Worm (Caenorhabditis elegans) whole organism, midembryonic: ENCODE measurements around the gene F09E10.1.

Experiments used
- T22C8.4 ChIP-seq: fragments of 200-800 bp; sonication (Bioruptor generic); IDR thresholded peaks from 2 replicates; pipeline ENCODE4 v1.3.6; 2022; ENCODE audit warnings: missing genetic modification characterization, missing compliant biosample characterization
- cog-1 ChIP-seq: sonication (generic microtip); optimal IDR thresholded peaks from 2 replicates; lab custom pipeline; 2016; ENCODE audit warnings: missing genetic modification characterization, missing compliant biosample characterization
- flt-1 ChIP-seq: fragments of 200-800 bp; sonication (Bioruptor generic); IDR thresholded peaks from 2 replicates; pipeline ENCODE4 v1.3.6; 2022; ENCODE audit warnings: missing genetic modification characterization, missing compliant biosample characterization
- klf-2 ChIP-seq: fragments of 200-800 bp; sonication (Bioruptor generic); conservative IDR thresholded peaks from 2 replicates; pipeline ENCODE4 v1.3.6; 2022; ENCODE audit warnings: missing genetic modification reagents, missing genetic modification characterization, missing compliant biosample characterization
- med-1 ChIP-seq: sonication (generic microtip); optimal IDR thresholded peaks from 2 replicates; lab custom pipeline; 2017; ENCODE audit warnings: missing genetic modification characterization, mild to moderate bottlenecking, missing compliant biosample characterization, antibody characterized with exemption, missing genetic modification reagents; ENCODE audit not compliant: insufficient read depth
- ref-1 ChIP-seq: fragments of 200-800 bp; sonication (Bioruptor generic); conservative IDR thresholded peaks from 2 replicates; pipeline ENCODE4 v1.3.6; 2022; ENCODE audit warnings: missing genetic modification reagents, missing genetic modification characterization, missing compliant biosample characterization
- tab-1 ChIP-seq: fragments of 200-800 bp; sonication (Bioruptor generic); IDR thresholded peaks from 2 replicates; pipeline ENCODE4 v1.3.6; 2022; ENCODE audit warnings: missing genetic modification characterization, missing compliant biosample characterization
- ztf-23 ChIP-seq: fragments of 200-800 bp; sonication (Bioruptor generic); IDR thresholded peaks from 2 replicates; pipeline ENCODE4 v1.3.6; 2022; ENCODE audit warnings: missing genetic modification reagents, missing genetic modification characterization, missing compliant biosample characterization
- ztf-29 ChIP-seq: fragments of 200-800 bp; sonication (Bioruptor generic); IDR thresholded peaks from 2 replicates; pipeline ENCODE4 v1.3.6; 2022; ENCODE audit warnings: missing genetic modification reagents, missing genetic modification characterization, missing compliant biosample characterization

The F09E10.1 gene

DNA sequence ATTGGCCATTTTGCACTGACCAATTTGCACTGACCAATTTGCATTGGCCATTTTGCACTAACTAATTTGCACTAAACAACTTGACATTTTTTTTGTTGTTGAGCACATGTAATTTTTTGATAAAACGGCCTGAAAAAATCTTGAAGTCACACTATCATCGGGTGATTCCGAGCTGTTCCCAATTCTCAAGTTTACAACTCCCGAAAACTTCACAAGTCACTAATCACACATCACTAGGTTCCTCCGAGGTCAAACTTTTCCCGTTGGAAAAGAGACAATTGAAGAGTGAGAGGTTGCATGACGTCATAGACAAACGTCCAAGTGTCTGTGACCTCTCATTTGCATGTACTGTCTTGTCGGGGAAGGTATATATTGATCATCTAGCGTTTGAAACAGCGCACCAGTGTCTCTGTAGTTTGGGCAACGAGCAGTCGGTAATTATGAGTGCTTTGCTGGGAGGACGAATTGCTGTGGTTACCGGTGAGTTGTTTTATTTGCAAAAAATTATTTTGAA, 16.4 kb upstream of the F09E10.1 start, which contains the start of the genes D1005.10 and dhs-25:
Gene D1005.10, minus strand, starts transcription at position 51 of the 514 bp plus-strand sequence.
Gene dhs-25, plus strand, starts transcription at position 398 of the 514 bp plus-strand sequence.
- no peak for TF ChIP-seq ztf-29 (GFP tag; lab: Robert Waterston, UW)
- TF ChIP-seq T22C8.4 (GFP tag; lab: Robert Waterston, UW), result peak; percentile 39; the same call in 1 of the 2 replicates

DNA sequence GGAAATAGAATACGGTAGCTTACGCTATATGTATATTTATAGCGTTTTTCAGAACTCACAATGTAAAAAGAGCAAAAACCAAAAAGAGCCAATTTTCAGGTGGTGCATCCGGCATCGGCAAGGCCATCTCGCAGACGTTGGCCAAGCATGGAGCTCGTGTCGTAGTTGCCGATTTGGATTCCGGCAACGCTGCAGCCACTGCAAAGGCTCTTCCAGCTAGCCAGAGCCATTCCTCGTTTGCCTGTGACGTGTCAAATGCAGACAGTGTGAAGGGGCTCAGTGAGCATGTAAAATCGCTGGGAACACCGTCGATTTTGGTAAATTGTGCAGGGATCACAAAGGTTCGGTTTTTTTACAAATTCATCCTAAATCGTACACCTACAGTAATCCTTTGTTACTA, 15.5 kb upstream of the F09E10.1 start:
- TF ChIP-seq cog-1 (tag; lab: Kevin White, UChicago) (no peak), T22C8.4 (GFP tag; lab: Robert Waterston, UW) (no peak), med-1 (no peak), flt-1 (GFP tag; lab: Robert Waterston, UW) (no peak), ztf-29 (GFP tag; lab: Robert Waterston, UW) (no peak), ref-1 (GFP tag; lab: Robert Waterston, UW) (no peak)

DNA sequence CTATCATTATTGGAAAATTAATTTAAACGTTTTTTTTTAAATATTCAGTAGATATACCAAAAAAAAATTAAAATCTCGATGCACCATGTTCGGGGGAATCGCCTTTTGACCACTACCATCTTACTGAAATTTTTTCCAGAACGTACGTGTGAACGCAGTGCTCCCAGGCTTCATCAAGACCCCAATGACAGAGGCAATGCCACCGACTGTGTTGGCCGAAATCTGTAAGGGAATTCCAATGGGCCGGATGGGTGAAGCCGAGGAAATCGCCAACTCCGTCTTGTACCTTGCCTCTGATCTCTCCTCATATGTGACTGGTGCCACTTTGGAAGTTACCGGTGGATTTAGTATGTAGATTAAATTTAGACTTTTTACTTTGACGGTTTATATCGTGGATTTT, 13.8 kb upstream of the F09E10.1 start:
- TF ChIP-seq med-1, result no peak
- TF ChIP-seq cog-1 (tag; lab: Kevin White, UChicago), result no peak
- no peak for TF ChIP-seq ztf-23
- no peak for TF ChIP-seq flt-1 (GFP tag; lab: Robert Waterston, UW)
- no peak for TF ChIP-seq T22C8.4 (GFP tag; lab: Robert Waterston, UW)
- TF ChIP-seq tab-1 (GFP tag; lab: Robert Waterston, UW), result no peak
- TF ChIP-seq klf-2, result no peak
- no peak for TF ChIP-seq ref-1 (GFP tag; lab: Robert Waterston, UW)
- TF ChIP-seq ztf-29 (GFP tag; lab: Robert Waterston, UW), result no peak

DNA sequence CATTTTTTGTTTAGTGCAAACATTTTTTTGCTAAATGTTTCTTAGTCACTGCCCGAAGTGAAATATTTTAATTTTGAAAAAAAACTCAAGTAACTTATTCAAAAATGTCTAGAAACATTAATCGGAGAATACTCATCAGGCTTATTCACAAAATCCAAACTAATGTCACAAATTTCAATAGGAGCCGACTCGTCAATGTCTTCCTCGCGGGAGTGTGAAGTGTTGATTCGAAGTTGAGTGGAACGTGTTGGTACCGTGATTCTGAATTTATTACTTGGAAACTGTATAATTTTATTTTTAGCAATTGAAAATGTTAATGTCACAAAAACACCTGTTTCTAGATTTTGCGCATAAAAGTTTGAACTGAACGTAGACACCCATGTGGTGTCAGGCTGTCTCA, 13.0 kb upstream of the F09E10.1 start:
- TF ChIP-seq cog-1 (tag; lab: Kevin White, UChicago) (no peak), ztf-29 (GFP tag; lab: Robert Waterston, UW) (no peak), ztf-23 (no peak), tab-1 (GFP tag; lab: Robert Waterston, UW) (no peak), klf-2 (no peak), ref-1 (GFP tag; lab: Robert Waterston, UW) (no peak), med-1 (no peak), T22C8.4 (GFP tag; lab: Robert Waterston, UW) (no peak), flt-1 (GFP tag; lab: Robert Waterston, UW) (no peak)

DNA sequence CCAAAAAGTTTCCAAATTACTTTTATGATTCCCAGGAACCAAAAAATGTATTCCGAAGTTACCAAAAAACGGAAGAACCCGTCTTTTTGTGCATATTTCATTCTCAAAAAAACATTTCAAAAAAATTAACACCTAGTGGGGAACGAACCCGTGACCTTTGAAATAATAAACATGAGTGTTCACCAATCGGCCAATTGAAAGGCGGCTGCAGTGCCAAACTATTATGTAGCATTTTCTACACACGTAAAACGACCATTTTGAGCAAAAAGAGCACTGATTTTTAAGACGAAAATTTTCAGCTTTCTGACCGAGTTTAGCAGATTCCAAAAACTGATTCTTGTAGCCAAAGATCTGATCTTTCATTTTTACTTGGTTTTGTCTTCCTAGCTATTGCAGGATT, 11.6 kb upstream of the F09E10.1 start:
- no peak for TF ChIP-seq ztf-23
- no peak for TF ChIP-seq klf-2
- no peak for TF ChIP-seq med-1
- no peak for TF ChIP-seq cog-1 (tag; lab: Kevin White, UChicago)
- no peak for TF ChIP-seq T22C8.4 (GFP tag; lab: Robert Waterston, UW)
- TF ChIP-seq ztf-29 (GFP tag; lab: Robert Waterston, UW), result no peak
- TF ChIP-seq ref-1 (GFP tag; lab: Robert Waterston, UW), result no peak
- no peak for TF ChIP-seq tab-1 (GFP tag; lab: Robert Waterston, UW)
- no peak for TF ChIP-seq flt-1 (GFP tag; lab: Robert Waterston, UW)

DNA sequence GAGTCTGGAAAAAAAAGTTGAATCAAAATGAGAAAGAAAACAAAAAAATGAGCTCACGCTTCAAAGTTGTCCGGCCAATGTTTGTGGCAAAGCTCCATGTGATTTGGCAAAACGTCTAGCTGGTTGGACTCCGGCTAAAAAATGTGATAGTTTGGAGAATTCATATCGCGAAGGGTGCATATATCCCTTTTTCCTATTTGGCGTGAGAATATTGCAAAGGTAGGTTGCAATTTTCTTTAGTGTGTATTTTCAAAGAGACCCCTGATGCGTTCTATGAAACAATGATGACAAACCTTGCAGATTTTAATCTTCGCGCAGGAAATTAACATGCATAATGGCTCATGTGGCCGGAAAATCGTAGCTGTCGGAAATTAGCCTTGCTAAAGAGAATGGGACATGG, 10.4 kb upstream of the F09E10.1 start:
- TF ChIP-seq med-1 (no peak), cog-1 (tag; lab: Kevin White, UChicago) (no peak), T22C8.4 (GFP tag; lab: Robert Waterston, UW) (no peak), ref-1 (GFP tag; lab: Robert Waterston, UW) (no peak), flt-1 (GFP tag; lab: Robert Waterston, UW) (no peak), ztf-29 (GFP tag; lab: Robert Waterston, UW) (no peak), ztf-23 (no peak), klf-2 (no peak), tab-1 (GFP tag; lab: Robert Waterston, UW) (no peak)

DNA sequence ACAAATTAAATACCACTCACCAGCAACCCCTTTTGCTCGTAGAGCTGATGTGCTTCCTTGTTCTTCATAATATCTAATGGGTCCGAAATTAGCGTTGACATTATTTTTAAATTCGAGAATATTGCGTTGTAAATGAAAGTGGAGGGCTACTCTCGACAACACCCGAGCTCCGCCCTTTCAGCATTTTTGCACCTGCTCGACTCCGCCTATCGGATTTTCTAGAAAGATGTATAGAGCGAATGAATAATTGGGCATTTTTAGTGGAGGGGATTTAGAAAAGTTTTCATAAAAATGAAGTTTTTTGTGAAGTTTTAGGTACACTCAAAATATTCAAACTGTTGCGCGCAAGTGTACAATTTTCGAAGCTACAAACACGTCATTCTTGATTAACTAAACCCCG, 8.3 kb upstream of the F09E10.1 start, which contains the start of gene F09E10.5:
Gene F09E10.5, minus strand, starts transcription at position 101 of the 400 bp plus-strand sequence.
- no peak for TF ChIP-seq ztf-29 (GFP tag; lab: Robert Waterston, UW)
- TF ChIP-seq T22C8.4 (GFP tag; lab: Robert Waterston, UW), result no peak
- TF ChIP-seq tab-1 (GFP tag; lab: Robert Waterston, UW), result no peak
- no peak for TF ChIP-seq med-1
- no peak for TF ChIP-seq cog-1 (tag; lab: Kevin White, UChicago)
- no peak for TF ChIP-seq klf-2
- no peak for TF ChIP-seq ztf-23
- no peak for TF ChIP-seq flt-1 (GFP tag; lab: Robert Waterston, UW)
- TF ChIP-seq ref-1 (GFP tag; lab: Robert Waterston, UW), result no peak

DNA sequence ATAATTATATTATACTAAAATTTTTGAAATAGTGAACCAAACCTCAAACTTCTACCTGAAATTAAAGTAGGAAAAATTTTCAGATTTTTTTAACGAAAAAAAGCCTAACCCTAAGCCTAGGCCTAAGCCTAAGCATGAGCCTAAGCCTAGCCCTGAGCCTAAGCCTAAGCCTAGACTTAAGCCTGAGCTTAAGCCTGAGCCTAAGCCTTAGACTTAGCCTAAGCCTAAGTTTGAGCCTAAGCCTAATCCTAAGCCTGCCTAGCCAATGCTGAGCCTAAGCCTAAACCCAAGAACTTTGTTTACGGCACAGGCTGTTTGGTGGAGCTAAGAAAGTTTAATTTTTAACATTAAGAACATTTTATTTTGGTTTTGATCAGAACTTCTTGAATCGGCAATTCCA, 6.6 kb upstream of the F09E10.1 start:
- no peak for TF ChIP-seq tab-1 (GFP tag; lab: Robert Waterston, UW)
- TF ChIP-seq T22C8.4 (GFP tag; lab: Robert Waterston, UW), result no peak
- TF ChIP-seq med-1, result no peak
- no peak for TF ChIP-seq flt-1 (GFP tag; lab: Robert Waterston, UW)
- no peak for TF ChIP-seq ref-1 (GFP tag; lab: Robert Waterston, UW)
- no peak for TF ChIP-seq cog-1 (tag; lab: Kevin White, UChicago)
- no peak for TF ChIP-seq ztf-23
- TF ChIP-seq ztf-29 (GFP tag; lab: Robert Waterston, UW), result no peak; the same call in 1 of the 2 replicates

DNA sequence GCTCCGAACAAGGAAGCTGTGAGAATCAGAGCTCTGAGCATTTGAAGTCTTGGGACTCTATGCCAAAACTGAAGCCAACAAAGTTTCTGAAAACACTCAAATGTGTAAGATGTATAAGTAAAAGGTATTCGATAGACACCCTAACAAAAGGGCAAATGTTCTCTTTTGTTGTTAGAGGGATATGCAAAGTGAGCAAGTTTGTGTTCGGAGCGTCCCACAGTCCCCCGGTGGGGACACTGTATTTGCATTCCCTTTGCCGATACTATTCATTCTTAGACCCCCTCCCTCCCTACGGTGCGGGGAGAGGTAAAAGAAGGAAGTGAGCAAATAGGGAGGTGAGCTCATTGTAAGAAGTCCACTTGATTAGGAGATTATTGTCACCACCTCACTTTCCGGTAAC, 5.0 kb upstream of the F09E10.1 start, which contains the start of gene F09E10.6:
Gene F09E10.6, minus strand, starts transcription at position 101 of the 400 bp plus-strand sequence.
- TF ChIP-seq tab-1 (GFP tag; lab: Robert Waterston, UW) (no peak), klf-2 (no peak), ztf-29 (GFP tag; lab: Robert Waterston, UW) (no peak), med-1 (no peak), ref-1 (GFP tag; lab: Robert Waterston, UW) (no peak), flt-1 (GFP tag; lab: Robert Waterston, UW) (no peak), ztf-23 (no peak), cog-1 (tag; lab: Kevin White, UChicago) (no peak)

DNA sequence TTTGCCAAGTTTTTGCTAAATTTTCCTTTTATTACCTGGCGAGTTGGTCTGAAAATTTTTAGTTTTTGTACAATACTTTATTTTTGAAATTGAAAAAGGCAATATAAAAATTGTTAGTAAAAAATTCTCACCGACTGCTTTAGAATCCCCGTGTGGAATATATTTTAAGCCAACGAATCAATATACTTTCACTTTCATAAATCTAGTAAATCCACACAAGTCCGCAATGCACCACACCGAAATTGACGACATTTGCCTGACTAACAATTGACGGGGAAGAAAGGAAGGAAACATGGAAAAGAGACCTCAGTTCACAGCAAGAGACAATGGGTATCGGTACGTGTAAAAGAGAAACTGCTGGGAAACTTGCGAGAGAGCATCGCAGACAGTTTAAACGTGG, 3.1 kb upstream of the F09E10.1 start:
- TF ChIP-seq klf-2, result no peak
- TF ChIP-seq flt-1 (GFP tag; lab: Robert Waterston, UW), result no peak
- TF ChIP-seq tab-1 (GFP tag; lab: Robert Waterston, UW), result no peak
- TF ChIP-seq ztf-23, result no peak
- no peak for TF ChIP-seq cog-1 (tag; lab: Kevin White, UChicago)
